Fruit fly (Drosophila melanogaster) S2 (cell line): ENCODE results near the gene Tpst.
A peak's percentile ranks its signal among the peaks of the same experiment; 100 is the strongest.

ENCODE experiments used
- CG8478 ChIP-seq: fragments of >200 bp; optimal IDR thresholded peaks from 2 replicates; lab custom pipeline; 2018
- CTCF ChIP-seq, 2 experiments: fragments of >200 bp; optimal IDR thresholded peaks; 2 replicates each; lab custom pipeline; 2018

DNA sequence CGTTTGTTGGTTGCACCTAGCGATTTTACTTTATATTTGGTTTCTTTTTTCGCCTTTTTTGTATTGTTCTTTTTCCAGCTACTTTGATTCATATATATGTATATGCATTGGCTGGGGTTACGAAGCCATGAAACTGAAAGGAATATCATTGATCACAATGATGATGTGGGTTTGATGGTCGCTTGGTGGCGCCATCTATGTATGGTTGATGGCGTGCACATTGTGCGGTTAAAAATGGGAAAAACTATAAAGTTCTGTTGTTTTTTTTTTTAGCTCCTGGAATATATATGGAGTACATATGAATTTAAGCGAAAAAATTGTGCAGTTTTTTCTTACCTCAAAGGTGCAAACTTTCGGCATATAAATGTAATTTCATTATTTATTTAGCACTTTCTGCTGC is 23.3 kb downstream of the Tpst start:
- peak; percentile 42 to 71 for TF ChIP-seq CTCF (optimal IDR thresholded peaks at IDR 0.05; lab: Kevin White, UChicago)
- TF ChIP-seq CG8478 (lab: Kevin White, UChicago): no peak
